Fruit fly (Drosophila melanogaster): ENCODE data around the gene CG6983.

DNA sequence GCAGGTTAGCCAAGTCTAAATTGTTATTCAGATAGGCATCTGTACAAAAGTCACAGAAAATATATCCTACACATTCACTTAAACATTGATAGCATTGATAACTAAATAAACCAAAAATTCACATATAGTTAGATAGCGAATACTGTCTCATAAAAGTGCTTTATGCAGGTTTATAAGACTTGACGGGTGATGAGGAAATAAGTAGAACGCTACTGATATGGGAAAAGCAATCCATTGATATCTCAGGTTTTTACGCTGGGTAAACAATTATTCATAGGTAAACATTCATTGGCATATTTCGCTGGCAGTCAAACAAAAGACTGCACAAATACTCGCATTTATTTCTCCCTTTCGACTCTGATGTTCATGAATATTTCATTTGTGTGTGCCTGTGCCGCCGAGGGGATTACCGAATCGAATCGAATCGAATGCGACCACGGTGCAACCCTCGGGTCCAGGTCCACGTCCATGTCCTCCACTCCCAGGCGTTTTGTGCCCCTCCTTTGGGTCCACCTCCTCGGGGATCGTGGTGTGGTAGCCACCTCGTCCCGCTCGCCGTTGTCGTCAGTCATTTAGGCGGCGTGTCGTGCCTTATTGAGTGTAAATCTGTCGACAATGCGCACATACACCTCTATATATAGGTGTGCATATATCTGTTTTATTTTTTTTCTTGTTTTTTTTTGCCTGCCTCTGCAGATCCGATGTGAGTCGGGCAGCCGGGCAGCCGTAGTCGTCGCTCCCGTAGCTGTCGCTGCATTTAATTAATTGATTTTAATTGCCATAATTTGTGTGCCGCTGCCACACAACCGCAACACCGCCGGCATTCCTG is 11.1 kb upstream of the CG6983 start:
- peak; percentile 10 for TF ChIP-seq HLH106 (tag; optimal IDR thresholded peaks at IDR 0.05)
- no peak for TF ChIP-seq tai (GFP tag; optimal IDR thresholded peaks at IDR 0.05)
- TF ChIP-seq usp (GFP tag; optimal IDR thresholded peaks at IDR 0.05) = no peak
- TF ChIP-seq OdsH (GFP tag; optimal IDR thresholded peaks at IDR 0.05) = no peak
- TF ChIP-seq Dif (GFP tag; optimal IDR thresholded peaks at IDR 0.05; ENCODE audit: partially characterized antibody) = no peak
- no peak for TF ChIP-seq sage (GFP tag; optimal IDR thresholded peaks at IDR 0.05)
- no peak for TF ChIP-seq sv (GFP tag; optimal IDR thresholded peaks at IDR 0.05)
- peak; percentile 21 for TF ChIP-seq br (GFP tag; optimal IDR thresholded peaks at IDR 0.05)
- TF ChIP-seq fru (GFP tag; optimal IDR thresholded peaks at IDR 0.05) = no peak
- peak; percentile 22 for TF ChIP-seq rgr (GFP tag; optimal IDR thresholded peaks at IDR 0.05)
- no peak for TF ChIP-seq CrebA (GFP tag; optimal IDR thresholded peaks at IDR 0.05; ENCODE audit: borderline replicate concordance)
